Fruit fly (Drosophila melanogaster) whole organism, embryonic: ENCODE data around the gene CG15330.
A peak's percentile ranks its signal among the peaks of the same experiment; 100 is the strongest.

Source experiments
- Adf1 ChIP-seq: fragments of 200-800 bp; sonication (Bioruptor generic); IDR thresholded peaks from 2 replicates; pipeline ENCODE4 v1.3.6; 2022; ENCODE audit warnings: missing biosample characterization, missing genetic modification characterization
- Atf3 ChIP-seq: fragments of 200-800 bp; sonication (Bioruptor generic); optimal IDR thresholded peaks from 3 replicates; lab custom pipeline; 2016; ENCODE audit warnings: missing biosample characterization, missing genetic modification characterization
- B-H1 ChIP-seq: fragments of 200-800 bp; sonication (Bioruptor generic); IDR thresholded peaks from 3 replicates; pipeline ENCODE4 v1.3.6; 2022; ENCODE audit warnings: missing biosample characterization, missing genetic modification characterization
- Bdp1 ChIP-seq: fragments of 200-800 bp; sonication (Bioruptor generic); optimal IDR thresholded peaks from 3 replicates; lab custom pipeline; 2016; ENCODE audit warnings: missing biosample characterization, missing genetic modification characterization
- CG10321 ChIP-seq: fragments of 200-800 bp; sonication (Bioruptor generic); IDR thresholded peaks from 2 replicates; pipeline ENCODE4 v1.3.6; 2022; ENCODE audit warnings: missing biosample characterization, missing genetic modification characterization
- CG11085 ChIP-seq: fragments of 200-800 bp; sonication (Bioruptor generic); IDR thresholded peaks from 2 replicates; pipeline ENCODE4 v1.3.6; 2022; ENCODE audit warnings: missing biosample characterization, missing genetic modification characterization
- CG12071 ChIP-seq: fragments of 200-800 bp; sonication (Bioruptor generic); optimal IDR thresholded peaks from 3 replicates; lab custom pipeline; 2018; ENCODE audit warnings: missing biosample characterization, mild to moderate bottlenecking, missing genetic modification characterization
- CG12219 ChIP-seq: fragments of 200-800 bp; sonication (Bioruptor generic); optimal IDR thresholded peaks from 3 replicates; lab custom pipeline; 2018; ENCODE audit warnings: missing biosample characterization, mild to moderate bottlenecking, missing genetic modification characterization
- CG12769 ChIP-seq: fragments of 200-800 bp; sonication (Bioruptor generic); optimal IDR thresholded peaks from 2 replicates; lab custom pipeline; 2019; ENCODE audit warnings: missing biosample characterization, mild to moderate bottlenecking, missing genetic modification characterization, moderate library complexity
- CG13424 ChIP-seq: fragments of 200-800 bp; sonication (Bioruptor generic); optimal IDR thresholded peaks from 2 replicates; lab custom pipeline; 2019; ENCODE audit warnings: missing biosample characterization, mild to moderate bottlenecking, missing genetic modification characterization, moderate library complexity
- CG13894 ChIP-seq: fragments of 200-800 bp; sonication (Bioruptor generic); optimal IDR thresholded peaks from 3 replicates; lab custom pipeline; 2018; ENCODE audit warnings: missing biosample characterization, mild to moderate bottlenecking, missing genetic modification characterization, moderate library complexity
- CG15479 ChIP-seq: fragments of 200-800 bp; sonication (Bioruptor generic); optimal IDR thresholded peaks from 3 replicates; lab custom pipeline; 2019; ENCODE audit warnings: missing biosample characterization, mild to moderate bottlenecking, missing genetic modification characterization, moderate library complexity
- CG17361 ChIP-seq: fragments of 200-800 bp; sonication (Bioruptor generic); IDR thresholded peaks from 3 replicates; pipeline ENCODE4 v1.3.6; 2022; ENCODE audit warnings: missing biosample characterization, missing genetic modification characterization
- CG17802 ChIP-seq: fragments of 200-800 bp; sonication (Bioruptor generic); optimal IDR thresholded peaks from 2 replicates; lab custom pipeline; 2018; ENCODE audit warnings: missing biosample characterization, mild to moderate bottlenecking, missing genetic modification characterization, moderate library complexity
- CG31365 ChIP-seq: fragments of 200-800 bp; sonication (Bioruptor generic); optimal IDR thresholded peaks from 2 replicates; lab custom pipeline; 2018; ENCODE audit warnings: missing biosample characterization, mild to moderate bottlenecking, missing genetic modification characterization
- CG3726 ChIP-seq: fragments of 200-800 bp; sonication (Bioruptor generic); IDR thresholded peaks from 3 replicates; pipeline ENCODE4, ENCODE4 v1.3.6; 2022; ENCODE audit warnings: missing biosample characterization, missing genetic modification characterization
- CG3838 ChIP-seq: fragments of 200-800 bp; sonication (Bioruptor generic); optimal IDR thresholded peaks from 3 replicates; lab custom pipeline; 2016; ENCODE audit warnings: missing biosample characterization, missing genetic modification characterization
- CG4854 ChIP-seq: fragments of 200-800 bp; sonication (Bioruptor generic); optimal IDR thresholded peaks from 2 replicates; lab custom pipeline; 2016; ENCODE audit warnings: missing biosample characterization, missing genetic modification characterization, inconsistent platforms
- CG5953 ChIP-seq: fragments of 200-800 bp; sonication (Bioruptor generic); IDR thresholded peaks from 2 replicates; pipeline ENCODE4 v1.3.6; 2022; ENCODE audit warnings: missing biosample characterization, missing genetic modification characterization
- CG7271 ChIP-seq: fragments of 200-800 bp; sonication (Bioruptor generic); optimal IDR thresholded peaks from 2 replicates; lab custom pipeline; 2018; ENCODE audit warnings: missing biosample characterization, mild to moderate bottlenecking, missing genetic modification characterization, moderate library complexity
- CG8924 ChIP-seq: fragments of 200-800 bp; optimal IDR thresholded peaks from 3 replicates; lab custom pipeline; 2019; ENCODE audit warnings: missing biosample characterization, mild to moderate bottlenecking, missing genetic modification characterization, moderate library complexity
- CTCF ChIP-seq: fragments of 200-800 bp; sonication (Bioruptor generic); optimal IDR thresholded peaks from 2 replicates; lab custom pipeline; 2017; ENCODE audit warnings: missing biosample characterization, mild to moderate bottlenecking, missing genetic modification characterization, moderate library complexity
- D19B ChIP-seq: fragments of 200-800 bp; sonication (Bioruptor generic); optimal IDR thresholded peaks from 2 replicates; lab custom pipeline; 2017; ENCODE audit warnings: missing biosample characterization, mild to moderate bottlenecking, missing genetic modification characterization
- Ets97D ChIP-seq: fragments of 200-800 bp; sonication (Bioruptor generic); optimal IDR thresholded peaks from 3 replicates; lab custom pipeline; 2016; ENCODE audit warnings: missing biosample characterization, missing genetic modification characterization
- Fer2 ChIP-seq: fragments of 200-800 bp; sonication (Bioruptor generic); optimal IDR thresholded peaks from 2 replicates; lab custom pipeline; 2018; ENCODE audit warnings: missing biosample characterization, mild to moderate bottlenecking, missing genetic modification characterization, moderate library complexity
- HLH4C ChIP-seq: fragments of 200-800 bp; sonication (Bioruptor generic); IDR thresholded peaks from 3 replicates; pipeline ENCODE4 v1.3.6; 2022; ENCODE audit warnings: missing biosample characterization, missing genetic modification characterization; ENCODE audit not compliant: partially characterized antibody
- Lim3 ChIP-seq: fragments of 200-800 bp; sonication (Bioruptor generic); IDR thresholded peaks from 2 replicates; pipeline ENCODE4 v1.3.6; 2022; ENCODE audit warnings: missing biosample characterization, missing genetic modification characterization
- MESR4 ChIP-seq: fragments of 200-800 bp; sonication (Bioruptor generic); optimal IDR thresholded peaks from 2 replicates; lab custom pipeline; 2018; ENCODE audit warnings: missing biosample characterization, mild to moderate bottlenecking, missing genetic modification characterization, moderate library complexity
- Max ChIP-seq: fragments of 200-800 bp; sonication (Bioruptor generic); optimal IDR thresholded peaks from 2 replicates; lab custom pipeline; 2016; ENCODE audit warnings: missing biosample characterization, mild to moderate bottlenecking, missing genetic modification characterization
- Sox102F ChIP-seq: fragments of 200-800 bp; sonication (Bioruptor generic); optimal IDR thresholded peaks from 2 replicates; lab custom pipeline; 2018; ENCODE audit warnings: missing biosample characterization, mild to moderate bottlenecking, missing genetic modification characterization, moderate library complexity
- Usf ChIP-seq: fragments of 200-800 bp; sonication (Bioruptor generic); optimal IDR thresholded peaks from 2 replicates; lab custom pipeline; 2017; ENCODE audit warnings: missing genotype, missing biosample characterization, missing genetic modification characterization
- bsh ChIP-seq, 2 experiments: fragments of 200-800 bp; sonication (Bioruptor generic); optimal IDR thresholded peaks; 2 replicates each; lab custom pipeline; 2017 to 2018; ENCODE audit warnings: mild to moderate bottlenecking in 2 of 2, missing biosample characterization in 2 of 2, missing genetic modification characterization in 2 of 2, moderate library complexity in 1 of 2
- chm ChIP-seq: fragments of 200-800 bp; sonication (Bioruptor generic); IDR thresholded peaks from 2 replicates; pipeline ENCODE4 v1.3.6; 2022; ENCODE audit warnings: missing biosample characterization, missing genetic modification characterization
- danr ChIP-seq: fragments of 200-800 bp; sonication (Bioruptor generic); IDR thresholded peaks from 2 replicates; pipeline ENCODE4 v1.3.6; 2022; ENCODE audit warnings: missing biosample characterization, missing genetic modification characterization
- dpn ChIP-seq, 2 experiments: fragments of 200-800 bp; sonication (Bioruptor generic); optimal IDR thresholded peaks; 3 replicates each; lab custom pipeline; 2016; ENCODE audit warnings: missing biosample characterization in 2 of 2, missing genetic modification characterization in 2 of 2
- fru ChIP-seq: fragments of >200 bp; optimal IDR thresholded peaks from 2 replicates; lab custom pipeline; 2017
- ham ChIP-seq: fragments of 200-800 bp; sonication (Bioruptor generic); IDR thresholded peaks from 2 replicates; pipeline ENCODE4 v1.3.6; 2022; ENCODE audit warnings: missing biosample characterization, missing genetic modification characterization
- her ChIP-seq: fragments of 200-800 bp; sonication (Bioruptor generic); optimal IDR thresholded peaks from 2 replicates; lab custom pipeline; 2016; ENCODE audit warnings: missing biosample characterization, missing genetic modification characterization
- lilli ChIP-seq: fragments of 200-800 bp; sonication (Bioruptor generic); optimal IDR thresholded peaks from 3 replicates; lab custom pipeline; 2016; ENCODE audit warnings: missing biosample characterization, missing genetic modification characterization
- maf-S ChIP-seq: fragments of 200-800 bp; sonication (Bioruptor generic); optimal IDR thresholded peaks from 2 replicates; lab custom pipeline; 2016; ENCODE audit warnings: missing biosample characterization, missing genetic modification characterization
- nau ChIP-seq: fragments of 200-800 bp; sonication (Bioruptor generic); optimal IDR thresholded peaks from 3 replicates; lab custom pipeline; 2017; ENCODE audit warnings: missing biosample characterization, mild to moderate bottlenecking, missing genetic modification characterization, missing genetic modification reagents
- nerfin-1 ChIP-seq: fragments of 200-800 bp; sonication (Bioruptor generic); optimal IDR thresholded peaks from 3 replicates; lab custom pipeline; 2019; ENCODE audit warnings: missing biosample characterization, mild to moderate bottlenecking, missing genetic modification characterization, moderate library complexity
- nerfin-2 ChIP-seq: fragments of 200-800 bp; sonication (Bioruptor generic); IDR thresholded peaks from 2 replicates; pipeline ENCODE4 v1.3.6; 2022; ENCODE audit warnings: missing biosample characterization, missing genetic modification characterization; ENCODE audit not compliant: partially characterized antibody
- oc ChIP-seq: fragments of 200-800 bp; sonication (Bioruptor generic); optimal IDR thresholded peaks from 2 replicates; lab custom pipeline; 2018; ENCODE audit warnings: missing biosample characterization, mild to moderate bottlenecking, missing genetic modification characterization, moderate library complexity
- onecut ChIP-seq: fragments of 200-800 bp; sonication (Bioruptor generic); IDR thresholded peaks from 2 replicates; pipeline ENCODE4 v1.3.6; 2022; ENCODE audit warnings: missing biosample characterization, missing genetic modification characterization
- run ChIP-seq: fragments of 200-800 bp; sonication (Bioruptor generic); optimal IDR thresholded peaks from 3 replicates; lab custom pipeline; 2018; ENCODE audit warnings: missing biosample characterization, mild to moderate bottlenecking, missing genetic modification characterization
- salm ChIP-seq: fragments of 200-800 bp; sonication (Bioruptor generic); optimal IDR thresholded peaks from 2 replicates; lab custom pipeline; 2018; ENCODE audit warnings: missing biosample characterization, mild to moderate bottlenecking, missing genetic modification characterization
- scrt ChIP-seq: fragments of 200-800 bp; sonication (Bioruptor generic); optimal IDR thresholded peaks from 2 replicates; lab custom pipeline; 2018; ENCODE audit warnings: missing biosample characterization, mild to moderate bottlenecking, missing genetic modification characterization, moderate library complexity
- sqz ChIP-seq: fragments of 200-800 bp; sonication (Bioruptor generic); optimal IDR thresholded peaks from 3 replicates; lab custom pipeline; 2018; ENCODE audit warnings: missing biosample characterization, mild to moderate bottlenecking, missing genetic modification characterization
- zfh1 ChIP-seq: fragments of 200-800 bp; sonication (Bioruptor generic); IDR thresholded peaks from 3 replicates; pipeline ENCODE4 v1.3.6; 2022; ENCODE audit warnings: missing biosample characterization, missing genetic modification characterization

CG15330 gene

DNA sequence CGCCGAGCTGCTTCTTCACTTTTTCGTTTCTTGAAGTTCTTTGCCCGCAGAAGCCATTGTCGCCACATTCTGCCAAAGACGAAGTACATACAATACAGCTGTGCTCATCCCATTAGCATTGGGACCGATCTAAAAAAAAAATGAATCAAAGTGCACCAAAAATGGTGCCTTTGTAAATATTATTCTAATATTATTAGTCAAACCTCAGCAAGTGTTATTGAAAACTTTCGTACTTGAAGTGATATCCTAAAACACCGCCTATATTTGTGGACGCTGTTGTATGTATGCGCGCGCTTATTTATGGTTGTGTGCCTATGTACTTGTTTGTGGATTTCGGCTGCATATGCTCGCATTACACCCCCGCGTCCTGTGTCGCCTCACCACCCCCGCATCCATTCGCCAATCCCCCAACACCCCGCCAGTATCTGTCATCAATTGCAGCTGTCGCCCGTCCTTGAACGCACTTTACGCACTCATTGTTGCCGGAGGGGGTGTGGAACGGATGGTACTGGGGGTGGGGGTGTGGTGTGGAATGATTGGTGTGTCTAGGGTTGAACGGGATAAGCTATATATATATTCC, 16.6 kb downstream of the CG15330 start (continued):
- TF ChIP-seq zfh1 (GFP tag; lab: Robert Waterston, UW) (peak; percentile 94), CG17802 (tag; lab: Kevin White, UChicago) (peak; percentile 71), MESR4 (GFP tag; lab: Kevin White, UChicago) (peak; percentile 22), ham (0 out of 2 replicates have a peak, but pooled peaks have one; percentile 34), nau (GFP tag; lab: Kevin White, UChicago) (peak; percentile 83), bsh (GFP tag; optimal IDR thresholded peaks at IDR 0.05; lab: Kevin White, UChicago) (peak; percentile 76 to 95), CG17361 (GFP tag; lab: Robert Waterston, UW) (peak; percentile 86), CG3726 (GFP tag; lab: Robert Waterston, UW) (peak; percentile 89), Bdp1 (peak; percentile 65), CG31365 (tag; lab: Kevin White, UChicago) (peak; percentile 58), dpn (GFP tag; optimal IDR thresholded peaks at IDR 0.05; lab: Kevin White, UChicago) (peak; percentile 69 to 87), fru (no peak), CG12071 (peak; percentile 88), CG8924 (tag; lab: Kevin White, UChicago) (peak; percentile 84), B-H1 (GFP tag; lab: Robert Waterston, UW) (peak; percentile 85), nerfin-1 (tag; lab: Kevin White, UChicago) (peak; percentile 83), oc (tag; lab: Kevin White, UChicago) (peak; percentile 88), salm (tag; lab: Kevin White, UChicago) (peak; percentile 80), Adf1 (GFP tag; lab: Robert Waterston, UW) (no peak; the same call in 1 of the 2 replicates), maf-S (GFP tag; lab: Kevin White, UChicago) (peak; percentile 33), CG13424 (peak; percentile 87), onecut (GFP tag; lab: Robert Waterston, UW) (peak; percentile 87), CG5953 (GFP tag; lab: Robert Waterston, UW) (peak; percentile 79), CG10321 (GFP tag; lab: Robert Waterston, UW) (peak; percentile 49; the same call in 1 of the 2 replicates), Sox102F (GFP tag; lab: Kevin White, UChicago) (peak; percentile 91), danr (GFP tag; lab: Robert Waterston, UW) (peak; percentile 66), her (GFP tag; lab: Kevin White, UChicago) (peak; percentile 12), CG12769 (tag; lab: Kevin White, UChicago) (peak; percentile 89), scrt (peak; percentile 77), lilli (peak; percentile 79), CG3838 (GFP tag; lab: Kevin White, UChicago) (peak; percentile 32), sqz (GFP tag; lab: Kevin White, UChicago) (peak; percentile 84), Fer2 (tag; lab: Kevin White, UChicago) (peak; percentile 49), CG7271 (tag; lab: Kevin White, UChicago) (peak; percentile 67), CG13894 (tag; lab: Kevin White, UChicago) (peak; percentile 55), nerfin-2 (GFP tag; lab: Robert Waterston, UW) (no peak), CTCF (GFP tag; lab: Kevin White, UChicago) (peak; percentile 52), Usf (GFP tag; lab: Kevin White, UChicago) (peak; percentile 55), HLH4C (GFP tag; lab: Robert Waterston, UW) (no peak), run (tag; lab: Kevin White, UChicago) (peak; percentile 77), Lim3 (peak; percentile 62; the same call in 1 of the 2 replicates), chm (GFP tag; lab: Robert Waterston, UW) (peak; percentile 90), Ets97D (GFP tag; lab: Kevin White, UChicago) (peak; percentile 42), Max (GFP tag; lab: Kevin White, UChicago) (peak; percentile 75), CG12219 (peak; percentile 91), Atf3 (GFP tag; lab: Kevin White, UChicago) (peak; percentile 64), CG4854 (GFP tag; lab: Kevin White, UChicago) (peak; percentile 52), CG11085 (GFP tag; lab: Robert Waterston, UW) (peak; percentile 66), CG15479 (GFP tag; lab: Kevin White, UChicago) (no peak), D19B (GFP tag; lab: Kevin White, UChicago) (peak; percentile 43)
